Worm (Caenorhabditis elegans) whole organism, L3 larva: ENCODE results near the gene mfsd-11.

Experiments
- ama-1 ChIP-seq: fragments of 150-350 bp; optimal IDR thresholded peaks from 2 replicates; lab custom pipeline; 2018
- elt-1 ChIP-seq: fragments of 150-350 bp; optimal IDR thresholded peaks from 2 replicates; lab custom pipeline; 2014; ENCODE audit warnings: missing biosample characterization, missing genetic modification characterization
- fkh-10 ChIP-seq: sonication (generic microtip); optimal IDR thresholded peaks from 2 replicates; lab custom pipeline; 2017; ENCODE audit warnings: missing biosample characterization, missing genetic modification reagents, missing genetic modification characterization
- fos-1 ChIP-seq: fragments of 150-350 bp; optimal IDR thresholded peaks from 2 replicates; lab custom pipeline; 2014; ENCODE audit warnings: missing biosample characterization, missing genetic modification characterization
- mml-1 ChIP-seq: fragments of 150-350 bp; sonication (generic microtip); optimal IDR thresholded peaks from 3 replicates; lab custom pipeline; 2014; ENCODE audit warnings: missing biosample characterization, missing genetic modification characterization
- nfya-1 ChIP-seq: sonication (generic microtip); optimal IDR thresholded peaks from 2 replicates; lab custom pipeline; 2017; ENCODE audit warnings: missing genetic modification characterization, mild to moderate bottlenecking, missing compliant biosample characterization, antibody characterized with exemption, moderate library complexity; ENCODE audit not compliant: insufficient read depth
- nhr-11 ChIP-seq: fragments of 150-350 bp; optimal IDR thresholded peaks from 2 replicates; lab custom pipeline; 2014; ENCODE audit warnings: missing biosample characterization, missing genetic modification characterization
- ztf-4 ChIP-seq: fragments of 150-350 bp; optimal IDR thresholded peaks from 2 replicates; lab custom pipeline; 2014; ENCODE audit warnings: missing biosample characterization, missing genetic modification characterization

ce11 chrX:12114024-12114423, 39.9 kb downstream of the mfsd-11 start, which contains the start of gene lgc-15:
- TF ChIP-seq nfya-1 (tag; lab: Kevin White, UChicago) (no peak), nhr-11 (tag; lab: Kevin White, UChicago) (no peak), ama-1 (lab: Kevin White, UChicago) (no peak), ztf-4 (no peak), fos-1 (tag; lab: Kevin White, UChicago) (no peak), fkh-10 (no peak), mml-1 (tag; lab: Kevin White, UChicago) (no peak), elt-1 (tag; lab: Kevin White, UChicago) (no peak)
